Fruit fly (Drosophila melanogaster): Measurements from ENCODE around the gene CG31650.

DNA sequence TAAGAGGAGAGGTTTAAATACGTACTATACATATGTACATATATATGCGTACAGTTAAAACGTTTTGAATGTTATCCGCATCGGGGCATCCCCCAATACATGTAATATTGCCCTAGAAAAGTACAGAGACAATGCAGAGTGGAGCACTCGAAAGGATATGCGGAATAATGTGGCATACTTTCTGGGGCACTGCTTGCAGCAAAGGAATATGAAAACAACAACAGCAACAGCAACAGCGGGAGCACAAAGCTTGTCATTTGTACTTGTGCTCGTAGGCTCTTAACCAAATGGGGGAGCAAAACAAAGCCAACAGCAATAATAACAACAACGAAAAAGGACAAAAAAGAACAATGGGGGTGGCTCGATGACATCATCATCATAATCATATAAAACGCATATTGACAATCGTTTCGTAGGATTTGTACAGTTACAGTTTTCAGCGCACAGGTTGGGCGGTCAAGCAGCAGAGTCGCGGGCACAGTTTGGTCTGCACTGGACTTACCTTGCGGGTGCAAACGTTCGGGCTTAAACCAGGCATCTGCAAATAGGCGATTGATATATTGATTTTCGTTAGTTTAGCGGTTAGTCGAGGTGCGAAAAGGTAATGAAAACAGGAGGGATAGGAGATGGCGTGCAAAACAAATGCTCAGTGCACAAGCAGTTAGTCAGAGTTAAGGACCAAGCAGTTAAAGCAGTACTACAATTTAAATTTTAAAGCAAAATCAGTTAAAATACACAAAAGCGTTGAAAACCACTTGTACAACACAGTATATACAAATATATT lies 40.6 kb downstream of the CG31650 start:
- TF ChIP-seq h (optimal IDR thresholded peaks at IDR 0.05) (no peak), Sin3A (optimal IDR thresholded peaks at IDR 0.05) (no peak), psq (optimal IDR thresholded peaks at IDR 0.05) (no peak), ttk (optimal IDR thresholded peaks at IDR 0.05) (no peak)
